Worm (Caenorhabditis elegans): ENCODE data around the gene Y43E12A.3.
A peak's percentile ranks its signal among the peaks of the same experiment; 100 is the strongest.

Y43E12A.3 gene

DNA sequence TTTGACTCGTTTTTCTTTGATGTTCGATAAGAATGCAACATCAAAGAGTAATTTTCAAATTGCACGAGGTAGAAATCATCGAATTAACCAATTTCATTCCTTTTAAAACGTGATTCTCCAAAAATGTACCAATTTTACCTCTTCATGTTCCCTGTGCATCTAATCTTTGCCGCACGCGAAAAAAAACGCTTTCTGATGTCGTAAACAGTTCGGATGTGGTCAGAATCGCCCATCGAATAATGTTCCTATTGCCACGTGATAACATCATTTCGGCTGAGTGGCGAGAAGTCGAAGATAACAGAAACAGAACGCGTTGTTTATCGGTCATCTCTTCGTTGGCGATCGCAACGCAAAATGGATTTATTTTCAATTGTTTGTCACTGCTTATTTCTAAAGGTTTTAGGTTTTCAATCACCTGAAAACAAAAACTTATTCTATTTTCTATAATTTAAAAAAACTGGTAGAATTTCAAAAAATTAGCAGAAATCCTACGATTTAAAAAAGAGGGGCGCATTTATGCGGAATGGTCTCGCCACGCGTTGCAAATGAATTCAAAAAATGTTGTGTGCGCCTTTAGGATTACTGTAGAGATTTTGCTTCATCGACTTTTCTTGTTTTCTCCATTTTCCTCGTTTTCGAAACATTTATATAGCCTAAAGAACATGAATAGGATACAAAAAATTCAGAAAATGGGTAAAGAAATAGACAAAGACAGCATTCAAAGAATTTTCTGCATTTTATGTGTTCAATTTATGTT, 34.0 kb downstream of the Y43E12A.3 start, which contains the start of gene mogs-1:
Gene mogs-1 (minus strand): TSS at position 417 of the 757 bp plus-strand sequence.
- no peak for TF ChIP-seq bed-3 (GFP tag; optimal IDR thresholded peaks at IDR 0.05)
- no peak for TF ChIP-seq lsy-2 (tag; optimal IDR thresholded peaks at IDR 0.05)
- TF ChIP-seq unc-120 (tag; optimal IDR thresholded peaks at IDR 0.05; ENCODE audit: poor library complexity, severe bottlenecking) = no peak
- TF ChIP-seq elt-1 (tag; optimal IDR thresholded peaks at IDR 0.05; ENCODE audit: borderline replicate concordance, insufficient read depth) = peak; percentile 47

- TF ChIP-seq sem-2 (GFP tag; optimal IDR thresholded peaks at IDR 0.05) (no peak), elt-3 (tag; optimal IDR thresholded peaks at IDR 0.05) (no peak), pha-4 (tag; optimal IDR thresholded peaks at IDR 0.05) (no peak), ztf-11 (tag; optimal IDR thresholded peaks at IDR 0.05) (no peak), snpc-4 (tag; optimal IDR thresholded peaks at IDR 0.05) (no peak), sptf-1 (tag; optimal IDR thresholded peaks at IDR 0.05) (no peak), ham-2 (GFP tag; optimal IDR thresholded peaks at IDR 0.05) (no peak), lin-13 (tag; optimal IDR thresholded peaks at IDR 0.05) (no peak), lsy-2 (tag; optimal IDR thresholded peaks at IDR 0.05) (no peak), drap-1 (GFP tag; optimal IDR thresholded peaks at IDR 0.05) (no peak), ceh-39 (tag; optimal IDR thresholded peaks at IDR 0.05) (no peak), flh-1 (GFP tag; optimal IDR thresholded peaks at IDR 0.05) (no peak), mep-1 (tag; optimal IDR thresholded peaks at IDR 0.05) (no peak), bed-3 (GFP tag; optimal IDR thresholded peaks at IDR 0.05) (no peak), nhr-2 (tag; optimal IDR thresholded peaks at IDR 0.05) (no peak), hlh-1 (tag; optimal IDR thresholded peaks at IDR 0.05) (no peak), ceh-43 (GFP tag; optimal IDR thresholded peaks at IDR 0.05) (no peak), M03D4.4 (tag; optimal IDR thresholded peaks at IDR 0.05) (no peak), unc-39 (tag; optimal IDR thresholded peaks at IDR 0.05) (no peak), unc-62 (GFP tag; optimal IDR thresholded peaks at IDR 0.05) (no peak)
Measured at ce11 chrIV:11022303-11022702, 34.6 kb downstream of the Y43E12A.3 start, which contains the start of gene alh-3. alh-3 (plus strand) TSS chrIV:11022603.

- TF ChIP-seq blmp-1 (tag; optimal IDR thresholded peaks at IDR 0.05) (no peak), drap-1 (GFP tag; optimal IDR thresholded peaks at IDR 0.05) (peak; percentile 99), lsy-2 (tag; optimal IDR thresholded peaks at IDR 0.05) (peak; percentile 48), bed-3 (GFP tag; optimal IDR thresholded peaks at IDR 0.05) (peak; percentile 95), unc-120 (tag; optimal IDR thresholded peaks at IDR 0.05; ENCODE audit: poor library complexity, severe bottlenecking) (peak; percentile 99), mep-1 (tag; optimal IDR thresholded peaks at IDR 0.05) (peak; percentile 96), nhr-76 (tag; optimal IDR thresholded peaks at IDR 0.05) (peak; percentile 76), mab-5 (tag; optimal IDR thresholded peaks at IDR 0.05) (peak; percentile 76), ham-2 (GFP tag; optimal IDR thresholded peaks at IDR 0.05) (peak; percentile 95), cnd-1 (tag; optimal IDR thresholded peaks at IDR 0.05) (peak; percentile 99), ceh-39 (tag; optimal IDR thresholded peaks at IDR 0.05) (peak; percentile 89), ztf-11 (tag; optimal IDR thresholded peaks at IDR 0.05) (peak; percentile 93), tbx-8 (GFP tag; optimal IDR thresholded peaks at IDR 0.05) (peak; percentile 98), flh-1 (GFP tag; optimal IDR thresholded peaks at IDR 0.05) (peak; percentile 95), nhr-237 (tag; optimal IDR thresholded peaks at IDR 0.05) (no peak), snpc-4 (tag; optimal IDR thresholded peaks at IDR 0.05) (no peak), lin-13 (tag; optimal IDR thresholded peaks at IDR 0.05) (peak; percentile 91), elt-3 (tag; optimal IDR thresholded peaks at IDR 0.05) (peak; percentile 5), ceh-43 (GFP tag; optimal IDR thresholded peaks at IDR 0.05) (peak; percentile 96), nhr-2 (tag; optimal IDR thresholded peaks at IDR 0.05) (peak; percentile 87), ceh-83 (GFP tag; optimal IDR thresholded peaks at IDR 0.05) (peak; percentile 100), sptf-1 (tag; optimal IDR thresholded peaks at IDR 0.05) (peak; percentile 99), elt-1 (tag; optimal IDR thresholded peaks at IDR 0.05; ENCODE audit: borderline replicate concordance, insufficient read depth) (peak; percentile 2), nhr-12 (tag; optimal IDR thresholded peaks at IDR 0.05) (peak; percentile 97), hlh-1 (tag; optimal IDR thresholded peaks at IDR 0.05) (peak; percentile 79), unc-39 (tag; optimal IDR thresholded peaks at IDR 0.05) (peak; percentile 88), lin-32 (GFP tag; optimal IDR thresholded peaks at IDR 0.05) (peak; percentile 98), pha-4 (tag; optimal IDR thresholded peaks at IDR 0.05) (peak; percentile 93), zip-8 (tag; optimal IDR thresholded peaks at IDR 0.05) (no peak), mls-2 (tag; optimal IDR thresholded peaks at IDR 0.05) (peak; percentile 100), sem-2 (GFP tag; optimal IDR thresholded peaks at IDR 0.05) (peak; percentile 98), M03D4.4 (tag; optimal IDR thresholded peaks at IDR 0.05) (peak; percentile 99), ces-1 (GFP tag; optimal IDR thresholded peaks at IDR 0.05) (peak; percentile 58), nhr-28 (tag; optimal IDR thresholded peaks at IDR 0.05) (peak; percentile 84), unc-62 (GFP tag; optimal IDR thresholded peaks at IDR 0.05) (peak; percentile 88)
Measured at ce11 chrIV:11025941-11026340, 38.2 kb downstream of the Y43E12A.3 start.
